Worm (Caenorhabditis elegans): Measurements from ENCODE around the gene unc-104.

DNA sequence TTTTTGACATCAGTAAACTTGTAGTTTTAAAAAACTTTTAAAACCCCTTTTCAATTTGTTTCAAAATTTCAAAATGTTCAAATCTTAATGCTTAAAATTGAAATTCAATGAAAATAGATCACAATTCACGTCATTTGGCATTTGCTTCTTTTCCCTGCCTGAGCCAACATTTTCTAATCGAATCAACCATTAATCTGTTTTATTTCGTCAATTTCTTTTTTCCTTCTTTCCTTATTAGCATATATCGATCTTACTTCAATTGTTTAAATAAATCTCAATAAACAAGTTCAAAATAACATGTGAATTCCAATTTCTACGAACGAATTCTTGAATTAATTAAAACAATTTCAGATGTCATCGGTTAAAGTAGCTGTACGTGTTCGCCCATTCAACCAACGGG, 796 bp downstream of the unc-104 start:
- TF ChIP-seq ces-1 (GFP tag; optimal IDR thresholded peaks at IDR 0.05): no peak
- no peak for TF ChIP-seq mef-2 (tag; optimal IDR thresholded peaks at IDR 0.05)
- TF ChIP-seq pqm-1 (tag; optimal IDR thresholded peaks at IDR 0.05): no peak
- no peak for TF ChIP-seq skn-1 (tag; optimal IDR thresholded peaks at IDR 0.05)
- no peak for TF ChIP-seq ztf-4 (tag; optimal IDR thresholded peaks at IDR 0.05)
- no peak for TF ChIP-seq snu-23 (GFP tag; optimal IDR thresholded peaks at IDR 0.05)
- no peak for TF ChIP-seq zag-1 (tag; optimal IDR thresholded peaks at IDR 0.05)
- TF ChIP-seq sox-4 (tag; optimal IDR thresholded peaks at IDR 0.05): no peak
